Fruit fly (Drosophila melanogaster) whole organism, embryonic: ENCODE data around the gene CG13085.
A peak's percentile ranks its signal among the peaks of the same experiment; 100 is the strongest.

ENCODE experiments used
- Atf-2 ChIP-seq: fragments of 200-800 bp; sonication (Bioruptor generic); optimal IDR thresholded peaks from 2 replicates; lab custom pipeline; 2016; ENCODE audit warnings: missing biosample characterization, missing genetic modification characterization
- CG10543 ChIP-seq: fragments of 200-800 bp; sonication (Bioruptor generic); optimal IDR thresholded peaks from 3 replicates; lab custom pipeline; 2017; ENCODE audit warnings: missing biosample characterization, mild to moderate bottlenecking, missing genetic modification characterization, moderate library complexity
- CG11695 ChIP-seq: fragments of 200-800 bp; sonication (Bioruptor generic); IDR thresholded peaks from 3 replicates; pipeline ENCODE4 v1.3.6; 2022; ENCODE audit warnings: missing biosample characterization, missing genetic modification characterization
- CG11723 ChIP-seq: fragments of 200-800 bp; sonication (Bioruptor generic); optimal IDR thresholded peaks from 2 replicates; lab custom pipeline; 2017; ENCODE audit warnings: missing biosample characterization, mild to moderate bottlenecking, missing genetic modification characterization
- CG13123 ChIP-seq: fragments of 200-800 bp; sonication (Bioruptor generic); optimal IDR thresholded peaks from 2 replicates; lab custom pipeline; 2016; ENCODE audit warnings: missing biosample characterization, missing genetic modification characterization
- CG13624 ChIP-seq: fragments of 200-800 bp; sonication (Bioruptor generic); optimal IDR thresholded peaks from 2 replicates; lab custom pipeline; 2016; ENCODE audit warnings: missing biosample characterization, missing genetic modification characterization
- CG14014 ChIP-seq: fragments of 200-800 bp; sonication (Bioruptor generic); IDR thresholded peaks from 2 replicates; pipeline ENCODE4 v1.3.6; 2022; ENCODE audit warnings: missing biosample characterization, missing genetic modification characterization
- CG14860 ChIP-seq: fragments of 200-800 bp; sonication (Bioruptor generic); IDR thresholded peaks from 3 replicates; pipeline ENCODE4 v1.3.6; 2022; ENCODE audit warnings: missing biosample characterization, missing genetic modification characterization; ENCODE audit not compliant: partially characterized antibody
- CG17186 ChIP-seq: fragments of 200-800 bp; sonication (Bioruptor generic); optimal IDR thresholded peaks from 3 replicates; lab custom pipeline; 2017; ENCODE audit warnings: missing biosample characterization, missing genetic modification reagents, missing genetic modification characterization
- CG1792 ChIP-seq: fragments of 200-800 bp; sonication (Bioruptor generic); optimal IDR thresholded peaks from 2 replicates; lab custom pipeline; 2016; ENCODE audit warnings: missing biosample characterization, missing genetic modification characterization
- CG18011 ChIP-seq: fragments of 200-800 bp; sonication (Bioruptor generic); optimal IDR thresholded peaks from 2 replicates; lab custom pipeline; 2017; ENCODE audit warnings: missing biosample characterization, missing genetic modification characterization, mild to moderate bottlenecking, moderate library complexity, missing genotype
- CG32532 ChIP-seq: fragments of 200-800 bp; sonication (Bioruptor generic); IDR thresholded peaks from 2 replicates; pipeline ENCODE4 v1.3.6; 2022; ENCODE audit warnings: missing biosample characterization, missing genetic modification characterization
- CG34422 ChIP-seq: fragments of 200-800 bp; sonication (Bioruptor generic); IDR thresholded peaks from 3 replicates; pipeline ENCODE4 v1.3.6; 2022; ENCODE audit warnings: missing biosample characterization, missing genetic modification characterization
- CG4360 ChIP-seq: fragments of 200-800 bp; sonication (Bioruptor generic); IDR thresholded peaks from 2 replicates; pipeline ENCODE4 v1.3.6; 2022; ENCODE audit warnings: missing biosample characterization, missing genetic modification characterization
- CG4404 ChIP-seq: fragments of 200-800 bp; sonication (Bioruptor generic); IDR thresholded peaks from 2 replicates; pipeline ENCODE4 v1.3.6; 2022; ENCODE audit warnings: missing biosample characterization, missing genetic modification characterization
- CG4854 ChIP-seq: fragments of 200-800 bp; sonication (Bioruptor generic); optimal IDR thresholded peaks from 2 replicates; lab custom pipeline; 2016; ENCODE audit warnings: missing biosample characterization, missing genetic modification characterization, inconsistent platforms
- CG6813 ChIP-seq: fragments of 200-800 bp; sonication (Bioruptor generic); optimal IDR thresholded peaks from 2 replicates; lab custom pipeline; 2017; ENCODE audit warnings: missing biosample characterization, missing genetic modification characterization, mild to moderate bottlenecking, moderate library complexity, missing genetic modification reagents
- D ChIP-seq, 2 experiments: fragments of 200-800 bp in 1 of 2; fragments of >200 bp in 1 of 2; sonication (Bioruptor generic) in 1 of 2; optimal IDR thresholded peaks; 2 replicates in 1 of 2; 3 replicates in 1 of 2; lab custom pipeline; 2017; ENCODE audit warnings: mild to moderate bottlenecking in 1 of 2, missing biosample characterization in 1 of 2, missing genetic modification characterization in 1 of 2, missing genetic modification reagents in 1 of 2
- Dip2 ChIP-seq: fragments of 200-800 bp; sonication (Bioruptor generic); IDR thresholded peaks from 2 replicates; pipeline ENCODE4 v1.3.6; 2022; ENCODE audit warnings: missing biosample characterization, missing genetic modification characterization
- Doc3 ChIP-seq: fragments of 200-800 bp; sonication (Bioruptor generic); IDR thresholded peaks from 3 replicates; pipeline ENCODE4 v1.3.6; 2022; ENCODE audit warnings: missing biosample characterization, missing genetic modification characterization; ENCODE audit not compliant: partially characterized antibody
- E2f1 ChIP-seq: fragments of 200-800 bp; sonication (Bioruptor generic); IDR thresholded peaks from 2 replicates; pipeline ENCODE4 v1.3.6; 2022; ENCODE audit warnings: missing biosample characterization, missing genetic modification characterization
- E2f2 ChIP-seq: fragments of 200-800 bp; sonication (Bioruptor generic); IDR thresholded peaks from 2 replicates; pipeline ENCODE4 v1.3.6; 2022; ENCODE audit warnings: missing biosample characterization, missing genetic modification characterization
- Ets97D ChIP-seq: fragments of 200-800 bp; sonication (Bioruptor generic); optimal IDR thresholded peaks from 3 replicates; lab custom pipeline; 2016; ENCODE audit warnings: missing biosample characterization, missing genetic modification characterization
- Fer1 ChIP-seq: fragments of 200-800 bp; sonication (Bioruptor generic); optimal IDR thresholded peaks from 2 replicates; lab custom pipeline; 2017; ENCODE audit warnings: missing biosample characterization, mild to moderate bottlenecking, missing genetic modification characterization
- H2.0 ChIP-seq: fragments of 200-800 bp; sonication (Bioruptor generic); IDR thresholded peaks from 2 replicates; pipeline ENCODE4 v1.3.6; 2022; ENCODE audit warnings: missing biosample characterization, missing genetic modification characterization
- HHEX ChIP-seq: fragments of 200-800 bp; sonication (Bioruptor generic); optimal IDR thresholded peaks from 3 replicates; lab custom pipeline; 2017; ENCODE audit warnings: missing biosample characterization, mild to moderate bottlenecking, missing genetic modification characterization, missing genetic modification reagents
- HLH3B ChIP-seq: fragments of 200-800 bp; sonication (Bioruptor generic); IDR thresholded peaks from 2 replicates; pipeline ENCODE4 v1.3.6; 2022; ENCODE audit warnings: missing biosample characterization, missing genetic modification characterization
- Pdp1 ChIP-seq, 2 experiments: fragments of 200-800 bp; sonication (Bioruptor generic); optimal IDR thresholded peaks; 3 replicates each; lab custom pipeline; 2016; ENCODE audit warnings: missing biosample characterization in 2 of 2, missing genetic modification characterization in 2 of 2, mild to moderate bottlenecking in 1 of 2, moderate library complexity in 1 of 2
- Six4 ChIP-seq: fragments of 200-800 bp; sonication (Bioruptor generic); optimal IDR thresholded peaks from 2 replicates; lab custom pipeline; 2016; ENCODE audit warnings: missing biosample characterization, missing genetic modification characterization
- Sry-δ ChIP-seq: fragments of 200-800 bp; sonication (Bioruptor generic); optimal IDR thresholded peaks from 2 replicates; lab custom pipeline; 2016; ENCODE audit warnings: missing biosample characterization, missing genetic modification characterization
- Taf1 ChIP-seq: fragments of 200-800 bp; sonication (Bioruptor generic); IDR thresholded peaks from 2 replicates; pipeline ENCODE4 v1.3.6; 2022; ENCODE audit warnings: missing biosample characterization, missing genetic modification characterization
- Usf ChIP-seq: fragments of 200-800 bp; sonication (Bioruptor generic); optimal IDR thresholded peaks from 2 replicates; lab custom pipeline; 2017; ENCODE audit warnings: missing genotype, missing biosample characterization, missing genetic modification characterization
- disco-r ChIP-seq: fragments of 200-800 bp; sonication (Bioruptor generic); optimal IDR thresholded peaks from 2 replicates; lab custom pipeline; 2016; ENCODE audit warnings: missing biosample characterization, missing genetic modification characterization
- dysf ChIP-seq: fragments of 200-800 bp; sonication (Bioruptor generic); IDR thresholded peaks from 3 replicates; pipeline ENCODE4 v1.3.6; 2022; ENCODE audit warnings: missing biosample characterization, missing genetic modification characterization
- fd64A ChIP-seq: fragments of 200-800 bp; sonication (Bioruptor generic); optimal IDR thresholded peaks from 3 replicates; lab custom pipeline; 2018; ENCODE audit warnings: missing biosample characterization, mild to moderate bottlenecking, missing genetic modification characterization
- ftz-f1 ChIP-seq: fragments of 200-800 bp; sonication (Bioruptor generic); optimal IDR thresholded peaks from 2 replicates; lab custom pipeline; 2016; ENCODE audit warnings: missing biosample characterization, missing genetic modification characterization
- gfzf ChIP-seq: fragments of 200-800 bp; sonication (Bioruptor generic); optimal IDR thresholded peaks from 2 replicates; lab custom pipeline; 2016; ENCODE audit warnings: missing biosample characterization, mild to moderate bottlenecking, missing genetic modification characterization, moderate library complexity
- hth ChIP-seq: fragments of >200 bp; optimal IDR thresholded peaks from 2 replicates; lab custom pipeline; 2017; ENCODE audit warnings: inconsistent platforms
- maf-S ChIP-seq: fragments of 200-800 bp; sonication (Bioruptor generic); optimal IDR thresholded peaks from 2 replicates; lab custom pipeline; 2016; ENCODE audit warnings: missing biosample characterization, missing genetic modification characterization
- nom ChIP-seq: fragments of 200-800 bp; sonication (Bioruptor generic); optimal IDR thresholded peaks from 2 replicates; lab custom pipeline; 2017; ENCODE audit warnings: missing biosample characterization, missing genetic modification characterization, mild to moderate bottlenecking, moderate library complexity, missing genetic modification reagents
- pho ChIP-seq: fragments of 200-800 bp; sonication (Bioruptor generic); optimal IDR thresholded peaks from 2 replicates; lab custom pipeline; 2016; ENCODE audit warnings: missing biosample characterization, missing genetic modification characterization
- pum ChIP-seq: fragments of 200-800 bp; sonication (Bioruptor generic); optimal IDR thresholded peaks from 2 replicates; lab custom pipeline; 2016; ENCODE audit warnings: missing biosample characterization, missing genetic modification characterization
- ranshi ChIP-seq: fragments of 200-800 bp; sonication (Bioruptor generic); IDR thresholded peaks from 2 replicates; pipeline ENCODE4 v1.3.6; 2022; ENCODE audit warnings: missing biosample characterization, missing genetic modification characterization
- repo ChIP-seq: fragments of 200-800 bp; sonication (Bioruptor generic); optimal IDR thresholded peaks from 2 replicates; lab custom pipeline; 2016; ENCODE audit warnings: missing biosample characterization, missing genetic modification characterization
- rib ChIP-seq: fragments of 200-800 bp; sonication (Bioruptor generic); IDR thresholded peaks from 2 replicates; pipeline ENCODE4 v1.3.6; 2022; ENCODE audit warnings: missing biosample characterization, missing genetic modification characterization
- ro ChIP-seq: fragments of 200-800 bp; sonication (Bioruptor generic); IDR thresholded peaks from 2 replicates; pipeline ENCODE4 v1.3.6; 2022; ENCODE audit warnings: missing biosample characterization, missing genetic modification characterization
- sima ChIP-seq: fragments of 200-800 bp; sonication (Bioruptor generic); optimal IDR thresholded peaks from 2 replicates; lab custom pipeline; 2016; ENCODE audit warnings: missing biosample characterization, missing genetic modification characterization
- sisA ChIP-seq: fragments of 200-800 bp; sonication (Bioruptor generic); IDR thresholded peaks from 2 replicates; pipeline ENCODE4 v1.3.6; 2022; ENCODE audit warnings: missing biosample characterization, missing genetic modification characterization
- tin ChIP-seq: fragments of 200-800 bp; sonication (Bioruptor generic); optimal IDR thresholded peaks from 3 replicates; lab custom pipeline; 2016; ENCODE audit warnings: missing biosample characterization, missing genetic modification characterization
- tll ChIP-seq, 2 experiments: fragments of 200-800 bp in 1 of 2; fragments of >200 bp in 1 of 2; sonication (Bioruptor generic) in 1 of 2; optimal IDR thresholded peaks; 2 replicates each; lab custom pipeline; 2017 to 2019; ENCODE audit warnings: missing biosample characterization in 2 of 2, missing genetic modification characterization in 2 of 2, mild to moderate bottlenecking in 1 of 2, moderate library complexity in 1 of 2
- tup ChIP-seq: fragments of 200-800 bp; sonication (Bioruptor generic); optimal IDR thresholded peaks from 2 replicates; lab custom pipeline; 2016; ENCODE audit warnings: missing biosample characterization, mild to moderate bottlenecking, missing genetic modification characterization, moderate library complexity
- usp ChIP-seq: fragments of >200 bp; optimal IDR thresholded peaks from 2 replicates; lab custom pipeline; 2017; ENCODE audit warnings: missing biosample characterization, missing genetic modification characterization

The CG13085 gene

DNA sequence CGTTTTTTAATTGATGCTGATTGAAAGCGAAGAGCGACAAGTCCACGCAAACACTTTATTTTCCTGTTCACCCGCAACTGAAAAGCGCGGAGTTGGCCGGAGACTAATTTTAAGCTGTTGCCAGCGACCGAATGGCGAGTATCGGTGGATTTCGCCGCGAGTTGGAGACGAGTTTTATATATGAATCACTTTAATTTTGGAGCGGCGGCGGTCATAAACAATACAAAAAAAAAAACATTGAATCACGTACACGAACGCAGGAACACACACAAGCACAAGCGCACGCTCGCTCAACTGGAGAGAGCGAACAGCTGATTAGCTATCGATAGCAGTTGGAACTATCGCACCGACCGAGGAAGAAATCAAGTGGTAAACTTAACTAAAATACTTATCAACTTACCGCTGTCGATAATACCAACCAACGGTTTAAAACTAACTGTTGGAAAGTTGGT, 2.5 kb downstream of the CG13085 start, which contains the start of gene Pax (continued):
- no peak for TF ChIP-seq tll (GFP tag; optimal IDR thresholded peaks at IDR 0.05; lab: Kevin White, UChicago)
- TF ChIP-seq CG10543 (GFP tag; lab: Kevin White, UChicago) = peak; percentile 46
- TF ChIP-seq tup (GFP tag; lab: Kevin White, UChicago) = no peak
- TF ChIP-seq Ets97D (GFP tag; lab: Kevin White, UChicago) = peak; percentile 63
- TF ChIP-seq CG34422 = no peak; the same call in 2 of the 3 replicates
- TF ChIP-seq Usf (GFP tag; lab: Kevin White, UChicago) = no peak
- peak; percentile 89 for TF ChIP-seq Sry-δ
- no peak for TF ChIP-seq disco-r
- peak; percentile 85 for TF ChIP-seq CG14860 (GFP tag; lab: Robert Waterston, UW)
- no peak for TF ChIP-seq Six4
- no peak for TF ChIP-seq Fer1 (GFP tag; lab: Kevin White, UChicago)
- TF ChIP-seq fd64A (GFP tag; lab: Kevin White, UChicago) = no peak
- no peak for TF ChIP-seq CG4360 (GFP tag; lab: Robert Waterston, UW)
- no peak for TF ChIP-seq Atf-2 (GFP tag; lab: Kevin White, UChicago)
- no peak for TF ChIP-seq HLH3B
- no peak for TF ChIP-seq CG11695 (GFP tag; lab: Robert Waterston, UW)
- no peak for TF ChIP-seq D (optimal IDR thresholded peaks at IDR 0.05; lab: Kevin White, UChicago)
- no peak for TF ChIP-seq D (GFP tag; optimal IDR thresholded peaks at IDR 0.05; lab: Kevin White, UChicago)
- no peak for TF ChIP-seq sisA
- no peak for TF ChIP-seq CG32532 (GFP tag; lab: Robert Waterston, UW)
- TF ChIP-seq CG18011 (GFP tag; lab: Kevin White, UChicago) = no peak
- no peak for TF ChIP-seq CG14014
- TF ChIP-seq rib (GFP tag; lab: Robert Waterston, UW) = no peak
- TF ChIP-seq pum (GFP tag; lab: Kevin White, UChicago) = no peak
- TF ChIP-seq Doc3 (GFP tag; lab: Robert Waterston, UW) = peak; percentile 95
- TF ChIP-seq Pdp1 (GFP tag; optimal IDR thresholded peaks at IDR 0.05; lab: Kevin White, UChicago) = no peak
- TF ChIP-seq dysf = no peak
- no peak for TF ChIP-seq usp
- TF ChIP-seq ftz-f1 = no peak
- TF ChIP-seq CG11723 (GFP tag; lab: Kevin White, UChicago) = no peak
- TF ChIP-seq nom = peak; percentile 91
- no peak for TF ChIP-seq hth (lab: Kevin White, UChicago)
- TF ChIP-seq Dip2 (GFP tag; lab: Robert Waterston, UW) = no peak
- TF ChIP-seq CG6813 (GFP tag; lab: Kevin White, UChicago) = no peak
- no peak for TF ChIP-seq CG13123 (GFP tag; lab: Kevin White, UChicago)
- TF ChIP-seq repo = no peak
- no peak for TF ChIP-seq CG1792 (GFP tag; lab: Kevin White, UChicago)
- TF ChIP-seq H2.0 (GFP tag; lab: Robert Waterston, UW) = no peak
- peak; percentile 27 for TF ChIP-seq CG17186 (GFP tag; lab: Kevin White, UChicago)
- TF ChIP-seq E2f1 (GFP tag; lab: Robert Waterston, UW) = no peak
- peak; percentile 76 for TF ChIP-seq E2f2
- TF ChIP-seq CG4404 (GFP tag; lab: Robert Waterston, UW) = no peak
- no peak for TF ChIP-seq CG13624
- TF ChIP-seq gfzf (GFP tag; lab: Kevin White, UChicago) = peak; percentile 62
- no peak; the same call in 1 of the 2 replicates for TF ChIP-seq ranshi (GFP tag; lab: Robert Waterston, UW)
- no peak for TF ChIP-seq ro (GFP tag; lab: Robert Waterston, UW)
- no peak for TF ChIP-seq CG4854
- TF ChIP-seq sima = no peak
- no peak for TF ChIP-seq maf-S (GFP tag; lab: Kevin White, UChicago)
- TF ChIP-seq HHEX = no peak
- TF ChIP-seq pho (GFP tag; lab: Kevin White, UChicago) = no peak
- TF ChIP-seq tin (GFP tag; lab: Kevin White, UChicago) = no peak
- no peak for TF ChIP-seq Taf1
